Fruit fly (Drosophila melanogaster) whole organism, embryonic: Measurements from ENCODE around the gene Tig.

Experiments
- Atf6 ChIP-seq: fragments of 200-800 bp; sonication (Bioruptor generic); IDR thresholded peaks from 2 replicates; pipeline ENCODE4 v1.3.6; 2022; ENCODE audit warnings: missing biosample characterization, missing genetic modification characterization
- CG10543 ChIP-seq: fragments of 200-800 bp; sonication (Bioruptor generic); optimal IDR thresholded peaks from 3 replicates; lab custom pipeline; 2017; ENCODE audit warnings: missing biosample characterization, mild to moderate bottlenecking, missing genetic modification characterization, moderate library complexity
- CG11695 ChIP-seq: fragments of 200-800 bp; sonication (Bioruptor generic); IDR thresholded peaks from 3 replicates; pipeline ENCODE4 v1.3.6; 2022; ENCODE audit warnings: missing biosample characterization, missing genetic modification characterization
- CG12391 ChIP-seq: fragments of 200-800 bp; sonication (Bioruptor generic); optimal IDR thresholded peaks from 3 replicates; lab custom pipeline; 2018; ENCODE audit warnings: missing biosample characterization, mild to moderate bottlenecking, missing genetic modification characterization, moderate library complexity
- CG13296 ChIP-seq: fragments of 200-800 bp; sonication (Bioruptor generic); optimal IDR thresholded peaks from 3 replicates; lab custom pipeline; 2018; ENCODE audit warnings: missing biosample characterization, mild to moderate bottlenecking, missing genetic modification characterization
- CG13775 ChIP-seq: fragments of 200-800 bp; sonication (Bioruptor generic); optimal IDR thresholded peaks from 3 replicates; lab custom pipeline; 2017; ENCODE audit warnings: missing biosample characterization, mild to moderate bottlenecking, missing genetic modification characterization
- CG15601 ChIP-seq: fragments of 200-800 bp; sonication (Bioruptor generic); optimal IDR thresholded peaks from 3 replicates; lab custom pipeline; 2019; ENCODE audit warnings: missing biosample characterization, mild to moderate bottlenecking, missing genetic modification characterization, moderate library complexity
- CG2129 ChIP-seq: fragments of 200-800 bp; sonication (Bioruptor generic); IDR thresholded peaks from 2 replicates; pipeline ENCODE4 v1.3.6; 2022; ENCODE audit warnings: missing biosample characterization, missing genetic modification characterization; ENCODE audit not compliant: partially characterized antibody
- CG2678 ChIP-seq: fragments of 200-800 bp; sonication (Bioruptor generic); optimal IDR thresholded peaks from 3 replicates; lab custom pipeline; 2019; ENCODE audit warnings: missing biosample characterization, mild to moderate bottlenecking, missing genetic modification characterization, moderate library complexity
- CG32532 ChIP-seq: fragments of 200-800 bp; sonication (Bioruptor generic); IDR thresholded peaks from 2 replicates; pipeline ENCODE4 v1.3.6; 2022; ENCODE audit warnings: missing biosample characterization, missing genetic modification characterization
- CG3281 ChIP-seq: fragments of 200-800 bp; sonication (Bioruptor generic); optimal IDR thresholded peaks from 3 replicates; lab custom pipeline; 2017; ENCODE audit warnings: missing biosample characterization, mild to moderate bottlenecking, missing genetic modification characterization
- CG7271 ChIP-seq: fragments of 200-800 bp; sonication (Bioruptor generic); optimal IDR thresholded peaks from 2 replicates; lab custom pipeline; 2018; ENCODE audit warnings: missing biosample characterization, mild to moderate bottlenecking, missing genetic modification characterization, moderate library complexity
- CG7745 ChIP-seq: fragments of 200-800 bp; sonication (Bioruptor generic); optimal IDR thresholded peaks from 2 replicates; lab custom pipeline; 2018; ENCODE audit warnings: missing biosample characterization, mild to moderate bottlenecking, missing genetic modification characterization, moderate library complexity
- CG7928 ChIP-seq: fragments of 200-800 bp; sonication (Bioruptor generic); optimal IDR thresholded peaks from 2 replicates; lab custom pipeline; 2017; ENCODE audit warnings: missing biosample characterization, mild to moderate bottlenecking, missing genetic modification characterization
- CG7987 ChIP-seq: fragments of 200-800 bp; sonication (Bioruptor generic); optimal IDR thresholded peaks from 2 replicates; lab custom pipeline; 2018; ENCODE audit warnings: missing biosample characterization, mild to moderate bottlenecking, missing genetic modification characterization, moderate library complexity
- CG9817 ChIP-seq: fragments of 200-800 bp; sonication (Bioruptor generic); optimal IDR thresholded peaks from 2 replicates; lab custom pipeline; 2018; ENCODE audit warnings: missing biosample characterization, mild to moderate bottlenecking, missing genetic modification characterization, moderate library complexity
- CG9932 ChIP-seq: fragments of 200-800 bp; sonication (Bioruptor generic); IDR thresholded peaks from 2 replicates; pipeline ENCODE4 v1.3.6; 2022; ENCODE audit warnings: missing biosample characterization, missing genetic modification characterization
- CoRest ChIP-seq: fragments of 200-800 bp; sonication (Bioruptor generic); optimal IDR thresholded peaks from 3 replicates; lab custom pipeline; 2018; ENCODE audit warnings: missing biosample characterization, mild to moderate bottlenecking, missing genetic modification characterization, moderate library complexity
- D19A ChIP-seq: fragments of 200-800 bp; optimal IDR thresholded peaks from 3 replicates; lab custom pipeline; 2019; ENCODE audit warnings: missing biosample characterization, mild to moderate bottlenecking, missing genetic modification characterization, moderate library complexity
- D19B ChIP-seq: fragments of 200-800 bp; sonication (Bioruptor generic); optimal IDR thresholded peaks from 2 replicates; lab custom pipeline; 2017; ENCODE audit warnings: missing biosample characterization, mild to moderate bottlenecking, missing genetic modification characterization
- Dll ChIP-seq: fragments of 200-800 bp; sonication (Bioruptor generic); IDR thresholded peaks from 4 replicates; pipeline ENCODE4 v1.3.6; 2022; ENCODE audit warnings: missing biosample characterization, missing genetic modification characterization; ENCODE audit not compliant: partially characterized antibody
- Elba2 ChIP-seq: fragments of 200-800 bp; sonication (Bioruptor generic); optimal IDR thresholded peaks from 3 replicates; lab custom pipeline; 2016; ENCODE audit warnings: missing biosample characterization, missing genetic modification characterization
- Fer2 ChIP-seq: fragments of 200-800 bp; sonication (Bioruptor generic); optimal IDR thresholded peaks from 2 replicates; lab custom pipeline; 2018; ENCODE audit warnings: missing biosample characterization, mild to moderate bottlenecking, missing genetic modification characterization, moderate library complexity
- Gug ChIP-seq: fragments of 200-800 bp; sonication (Bioruptor generic); IDR thresholded peaks from 4 replicates; pipeline ENCODE4 v1.3.6; 2022; ENCODE audit warnings: missing biosample characterization, missing genetic modification characterization
- Hr51 ChIP-seq, 2 experiments: fragments of 200-800 bp; sonication (Bioruptor generic); optimal IDR thresholded peaks; 2 replicates in 1 of 2; 3 replicates in 1 of 2; lab custom pipeline; 2016 to 2018; ENCODE audit warnings: missing biosample characterization in 2 of 2, missing genetic modification characterization in 2 of 2, mild to moderate bottlenecking in 1 of 2, moderate library complexity in 1 of 2
- Jarid2 ChIP-seq: fragments of 200-800 bp; sonication (Bioruptor generic); optimal IDR thresholded peaks from 3 replicates; lab custom pipeline; 2017; ENCODE audit warnings: mild to moderate bottlenecking, missing biosample characterization, missing genetic modification reagents, missing genetic modification characterization
- Nf-YB ChIP-seq: fragments of 200-800 bp; sonication (Bioruptor generic); optimal IDR thresholded peaks from 3 replicates; lab custom pipeline; 2019; ENCODE audit warnings: missing biosample characterization, mild to moderate bottlenecking, missing genetic modification characterization, moderate library complexity
- NfI ChIP-seq: fragments of 200-800 bp; sonication (Bioruptor generic); optimal IDR thresholded peaks from 3 replicates; lab custom pipeline; 2018; ENCODE audit warnings: missing biosample characterization, mild to moderate bottlenecking, missing genetic modification characterization, moderate library complexity
- Opbp ChIP-seq: fragments of 200-800 bp; sonication (Bioruptor generic); IDR thresholded peaks from 3 replicates; pipeline ENCODE4 v1.3.6; 2022; ENCODE audit warnings: missing biosample characterization, missing genetic modification characterization; ENCODE audit not compliant: partially characterized antibody
- Six4 ChIP-seq: fragments of 200-800 bp; sonication (Bioruptor generic); optimal IDR thresholded peaks from 2 replicates; lab custom pipeline; 2016; ENCODE audit warnings: missing biosample characterization, missing genetic modification characterization
- Stat92E ChIP-seq, 3 experiments: fragments of >200 bp in 2 of 3; fragments of 200-800 bp in 1 of 3; sonication (Bioruptor generic) in 1 of 3; optimal IDR thresholded peaks; 2 replicates each; lab custom pipeline; 2017 to 2019; ENCODE audit warnings: missing biosample characterization in 3 of 3, missing genetic modification characterization in 3 of 3, mild to moderate bottlenecking in 1 of 3, moderate library complexity in 1 of 3
- cg ChIP-seq: fragments of 200-800 bp; sonication (Bioruptor generic); optimal IDR thresholded peaks from 3 replicates; lab custom pipeline; 2019; ENCODE audit warnings: missing biosample characterization, mild to moderate bottlenecking, missing genetic modification characterization, moderate library complexity
- chinmo ChIP-seq: fragments of 200-800 bp; sonication (Bioruptor generic); IDR thresholded peaks from 4 replicates; pipeline ENCODE4 v1.3.6; 2022; ENCODE audit warnings: missing biosample characterization, missing genetic modification characterization; ENCODE audit not compliant: partially characterized antibody
- chn ChIP-seq: fragments of 200-800 bp; sonication (Bioruptor generic); optimal IDR thresholded peaks from 2 replicates; lab custom pipeline; 2016; ENCODE audit warnings: missing biosample characterization, missing genetic modification characterization
- ftz-f1 ChIP-seq: fragments of 200-800 bp; sonication (Bioruptor generic); optimal IDR thresholded peaks from 2 replicates; lab custom pipeline; 2016; ENCODE audit warnings: missing biosample characterization, missing genetic modification characterization
- lab ChIP-seq: fragments of 200-800 bp; sonication (Bioruptor generic); optimal IDR thresholded peaks from 3 replicates; lab custom pipeline; 2017; ENCODE audit warnings: missing biosample characterization, missing genetic modification characterization, mild to moderate bottlenecking, moderate library complexity, missing genetic modification reagents
- nerfin-1 ChIP-seq: fragments of 200-800 bp; sonication (Bioruptor generic); optimal IDR thresholded peaks from 3 replicates; lab custom pipeline; 2019; ENCODE audit warnings: missing biosample characterization, mild to moderate bottlenecking, missing genetic modification characterization, moderate library complexity
- nom ChIP-seq: fragments of 200-800 bp; sonication (Bioruptor generic); optimal IDR thresholded peaks from 2 replicates; lab custom pipeline; 2017; ENCODE audit warnings: missing biosample characterization, missing genetic modification characterization, mild to moderate bottlenecking, moderate library complexity, missing genetic modification reagents
- oc ChIP-seq: fragments of 200-800 bp; sonication (Bioruptor generic); optimal IDR thresholded peaks from 2 replicates; lab custom pipeline; 2018; ENCODE audit warnings: missing biosample characterization, mild to moderate bottlenecking, missing genetic modification characterization, moderate library complexity
- onecut ChIP-seq: fragments of 200-800 bp; sonication (Bioruptor generic); IDR thresholded peaks from 2 replicates; pipeline ENCODE4 v1.3.6; 2022; ENCODE audit warnings: missing biosample characterization, missing genetic modification characterization
- pan ChIP-seq, 4 experiments: fragments of >200 bp in 3 of 4; fragments of 200-800 bp in 1 of 4; sonication (Bioruptor generic) in 1 of 4; optimal IDR thresholded peaks in 3 of 4; IDR thresholded peaks in 1 of 4; 2 replicates each; pipeline versions ENCODE4 v1.3.6 to Lab custom; 2017 to 2022; ENCODE audit warnings: missing biosample characterization in 2 of 4, missing genetic modification characterization in 2 of 4, mixed read lengths in 1 of 4
- pros ChIP-seq: fragments of 200-800 bp; sonication (Bioruptor generic); optimal IDR thresholded peaks from 3 replicates; lab custom pipeline; 2019; ENCODE audit warnings: missing biosample characterization, mild to moderate bottlenecking, missing genetic modification characterization, moderate library complexity
- sd ChIP-seq: fragments of 200-800 bp; sonication (Bioruptor generic); optimal IDR thresholded peaks from 3 replicates; lab custom pipeline; 2018; ENCODE audit warnings: missing biosample characterization, mild to moderate bottlenecking, missing genetic modification characterization, moderate library complexity
- sens ChIP-seq: fragments of 200-800 bp; sonication (Bioruptor generic); peaks from one replicate; lab custom pipeline; 2016; ENCODE audit warnings: missing biosample characterization, missing genetic modification characterization
- ssp ChIP-seq: fragments of 200-800 bp; sonication (Bioruptor generic); IDR thresholded peaks from 2 replicates; pipeline ENCODE4 v1.3.6; 2022; ENCODE audit warnings: missing biosample characterization, missing genetic modification characterization
- sug ChIP-seq: fragments of 200-800 bp; optimal IDR thresholded peaks from 2 replicates; lab custom pipeline; 2019; ENCODE audit warnings: missing biosample characterization, mild to moderate bottlenecking, missing genetic modification characterization, moderate library complexity

Gene Tig

DNA sequence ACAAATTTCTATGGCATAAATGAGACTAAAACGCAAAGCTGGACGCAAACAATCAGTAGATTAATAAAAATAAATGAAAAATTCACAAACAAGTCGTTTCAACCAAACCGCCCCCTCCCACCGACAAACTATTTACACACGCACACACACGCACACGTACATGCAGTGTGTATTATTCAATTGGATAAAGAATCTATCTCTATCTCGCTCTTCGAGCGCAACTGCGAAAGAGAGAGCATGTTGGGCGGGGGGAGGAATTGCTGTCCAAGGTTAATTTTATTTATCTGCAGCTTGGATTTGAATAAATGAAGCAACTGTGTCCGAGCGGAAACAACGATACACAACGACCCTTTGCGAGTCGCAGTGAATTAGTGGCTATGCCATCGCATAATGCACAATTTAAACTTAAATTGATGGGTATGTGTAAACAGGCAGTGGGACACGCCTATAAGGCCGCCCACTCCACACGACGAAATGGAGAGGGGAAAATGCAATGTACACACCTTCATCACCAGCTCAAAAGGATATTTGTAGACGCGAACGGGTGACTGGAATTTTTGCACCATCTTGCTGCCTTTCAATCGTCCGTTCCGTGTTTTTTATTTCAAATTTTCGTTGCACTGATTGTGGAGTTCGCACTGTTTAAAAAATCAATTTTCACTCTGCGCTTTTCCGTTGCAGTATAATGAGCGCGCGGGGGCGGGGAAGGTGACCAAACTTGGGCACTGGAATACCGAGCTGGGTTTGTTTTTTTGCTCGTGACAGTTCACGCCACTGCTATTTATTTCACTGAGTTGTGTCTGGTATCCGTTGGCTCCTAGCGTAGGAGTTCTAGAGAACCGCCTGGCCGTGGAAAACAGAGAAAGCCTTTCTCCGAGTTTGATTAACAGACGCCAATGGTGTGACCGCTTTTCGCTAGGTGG is 32.2 kb upstream of the Tig start, which contains the start of gene retm (continued):
- TF ChIP-seq nerfin-1 (tag; lab: Kevin White, UChicago) (peak; percentile 48), CG11695 (GFP tag; lab: Robert Waterston, UW) (0 out of 3 replicates have a peak, but pooled peaks have one; percentile 13), sug (tag; lab: Kevin White, UChicago) (peak; percentile 4), chn (GFP tag; lab: Kevin White, UChicago) (peak; percentile 70), CG7271 (tag; lab: Kevin White, UChicago) (peak; percentile 20), CG9932 (GFP tag; lab: Robert Waterston, UW) (no peak), Jarid2 (GFP tag; lab: Kevin White, UChicago) (peak; percentile 39), onecut (peak; percentile 31), CoRest (tag; lab: Kevin White, UChicago) (no peak), Elba2 (GFP tag; lab: Kevin White, UChicago) (peak; percentile 27), cg (GFP tag; lab: Kevin White, UChicago) (peak; percentile 90), pros (GFP tag; lab: Kevin White, UChicago) (peak; percentile 58), sens (GFP tag; lab: Kevin White, UChicago) (peak; percentile 53), CG15601 (peak; percentile 91), oc (tag; lab: Kevin White, UChicago) (peak; percentile 37), CG9817 (no peak), ssp (GFP tag; lab: Robert Waterston, UW) (peak; percentile 91), CG32532 (GFP tag; lab: Robert Waterston, UW) (peak; percentile 25; the same call in 1 of the 2 replicates), Hr51 (GFP tag; optimal IDR thresholded peaks at IDR 0.05; lab: Kevin White, UChicago) (no peak), NfI (GFP tag; lab: Kevin White, UChicago) (peak; percentile 9), Dll (GFP tag; lab: Robert Waterston, UW) (no peak), sd (peak; percentile 71), Fer2 (tag; lab: Kevin White, UChicago) (no peak), Atf6 (no peak), ftz-f1 (GFP tag; lab: Kevin White, UChicago) (peak; percentile 92), CG3281 (GFP tag; lab: Kevin White, UChicago) (peak; percentile 3), CG10543 (peak; percentile 53), CG7745 (tag; lab: Kevin White, UChicago) (peak; percentile 57), Nf-YB (GFP tag; lab: Kevin White, UChicago) (peak; percentile 86), lab (GFP tag; lab: Kevin White, UChicago) (peak; percentile 54), Opbp (GFP tag; lab: Robert Waterston, UW) (peak; percentile 28; the same call in 1 of the 3 replicates), Six4 (no peak), nom (GFP tag; lab: Kevin White, UChicago) (peak; percentile 54), D19A (tag; lab: Kevin White, UChicago) (peak; percentile 14), CG7987 (GFP tag; lab: Kevin White, UChicago) (peak; percentile 30), D19B (no peak), chinmo (GFP tag; lab: Robert Waterston, UW) (peak; percentile 96), CG2129 (GFP tag; lab: Robert Waterston, UW) (no peak), Gug (GFP tag; lab: Robert Waterston, UW) (no peak), CG7928 (GFP tag; lab: Kevin White, UChicago) (no peak), pan (optimal IDR thresholded peaks at IDR 0.05; lab: Kevin White, UChicago) (no peak), pan (GFP tag; optimal IDR thresholded peaks at IDR 0.05 in 1 of 2, IDR thresholded peaks at IDR 0.05 in 1 of 2) (no peak), CG12391 (tag; lab: Kevin White, UChicago) (peak; percentile 8), CG13296 (GFP tag; lab: Kevin White, UChicago) (no peak), CG2678 (peak; percentile 19), CG13775 (GFP tag; lab: Kevin White, UChicago) (no peak), Stat92E (GFP tag; optimal IDR thresholded peaks at IDR 0.05; lab: Kevin White, UChicago) (no peak)
